Worm (Caenorhabditis elegans) whole organism, L4 larva: Measurements from ENCODE around the gene K08F9.4.
A peak's percentile ranks its signal among the peaks of the same experiment; 100 is the strongest.

Experiments
- F10B5.3 ChIP-seq: sonication (generic microtip); optimal IDR thresholded peaks from 2 replicates; lab custom pipeline; 2016; ENCODE audit warnings: mild to moderate bottlenecking, missing genetic modification characterization, missing compliant biosample characterization
- F26F4.8 ChIP-seq: fragments of 200-800 bp; sonication (Bioruptor generic); conservative IDR thresholded peaks from 2 replicates; pipeline ENCODE4 v1.3.6; 2022; ENCODE audit warnings: missing genetic modification characterization, missing compliant biosample characterization
- F37D6.2 ChIP-seq: sonication (generic microtip); optimal IDR thresholded peaks from 2 replicates; lab custom pipeline; 2016; ENCODE audit warnings: mild to moderate bottlenecking, missing genetic modification characterization, missing compliant biosample characterization
- T26A8.4 ChIP-seq: fragments of 200-800 bp; sonication (Bioruptor generic); IDR thresholded peaks from 2 replicates; pipeline ENCODE4 v1.3.6; 2022; ENCODE audit warnings: missing genetic modification characterization, missing compliant biosample characterization
- Y48G9A.11 ChIP-seq: fragments of 200-800 bp; sonication (Bioruptor generic); IDR thresholded peaks from 2 replicates; pipeline ENCODE4 v1.3.6; 2022; ENCODE audit warnings: missing genetic modification reagents, missing genetic modification characterization, missing compliant biosample characterization
- Y5F2A.4 ChIP-seq: fragments of 200-800 bp; sonication (Bioruptor generic); optimal IDR thresholded peaks from 2 replicates; lab custom pipeline; 2018; ENCODE audit warnings: mild to moderate bottlenecking, missing genetic modification characterization, missing compliant biosample characterization
- ZK337.2 ChIP-seq: fragments of 200-800 bp; sonication (Bioruptor generic); IDR thresholded peaks from 2 replicates; pipeline ENCODE4 v1.3.6; 2022; ENCODE audit warnings: missing genetic modification reagents, missing genetic modification characterization, missing compliant biosample characterization
- aha-1 ChIP-seq: fragments of 150-350 bp; peaks from one replicate; lab custom pipeline; 2014; ENCODE audit warnings: missing biosample characterization, missing genetic modification characterization
- arid-1 ChIP-seq: fragments of 200-800 bp; sonication (Bioruptor generic); conservative IDR thresholded peaks from 2 replicates; pipeline ENCODE4 v1.3.6; 2022; ENCODE audit warnings: missing genetic modification reagents, missing genetic modification characterization, missing compliant biosample characterization
- attf-4 ChIP-seq: sonication (generic microtip); optimal IDR thresholded peaks from 3 replicates; lab custom pipeline; 2017; ENCODE audit warnings: missing biosample characterization, missing genetic modification characterization
- ceh-28 ChIP-seq: fragments of 150-350 bp; optimal IDR thresholded peaks from 2 replicates; lab custom pipeline; 2014; ENCODE audit warnings: missing biosample characterization, missing genetic modification reagents, missing genetic modification characterization
- ceh-62 ChIP-seq: sonication (generic microtip); optimal IDR thresholded peaks from 2 replicates; lab custom pipeline; 2017; ENCODE audit warnings: missing biosample characterization, missing genetic modification characterization
- ceh-82 ChIP-seq: sonication (generic microtip); optimal IDR thresholded peaks from 2 replicates; lab custom pipeline; 2017; ENCODE audit warnings: missing biosample characterization, missing genetic modification characterization
- cey-2 ChIP-seq: sonication (generic microtip); optimal IDR thresholded peaks from 3 replicates; lab custom pipeline; 2017; ENCODE audit warnings: missing genetic modification characterization, mild to moderate bottlenecking, missing compliant biosample characterization, antibody characterized with exemption, borderline replicate concordance; ENCODE audit not compliant: insufficient read depth
- daf-12 ChIP-seq: fragments of 150-350 bp; optimal IDR thresholded peaks from 2 replicates; lab custom pipeline; 2014; ENCODE audit warnings: missing biosample characterization, missing genetic modification reagents, missing genetic modification characterization
- daf-16 ChIP-seq, 3 experiments: sonication (generic microtip); optimal IDR thresholded peaks; 2 replicates each; lab custom pipeline; 2016 to 2017; ENCODE audit warnings: missing genetic modification characterization in 3 of 3, missing genetic modification reagents in 3 of 3, mild to moderate bottlenecking in 2 of 3, missing compliant biosample characterization in 2 of 3, missing biosample characterization in 1 of 3, moderate library complexity in 1 of 3
- daf-8 ChIP-seq: fragments of 200-800 bp; sonication (Bioruptor generic); IDR thresholded peaks from 2 replicates; pipeline ENCODE4 v1.3.6; 2022; ENCODE audit warnings: missing genetic modification characterization, missing compliant biosample characterization
- duxl-1 ChIP-seq: sonication (generic microtip); optimal IDR thresholded peaks from 2 replicates; lab custom pipeline; 2016; ENCODE audit warnings: mild to moderate bottlenecking, missing genetic modification characterization, moderate library complexity, missing compliant biosample characterization; ENCODE audit not compliant: poor library complexity
- dve-1 ChIP-seq: sonication (generic microtip); optimal IDR thresholded peaks from 2 replicates; lab custom pipeline; 2017; ENCODE audit warnings: antibody characterized with exemption, mild to moderate bottlenecking, missing genetic modification characterization, missing compliant biosample characterization; ENCODE audit not compliant: insufficient read depth
- fkh-10 ChIP-seq: fragments of 150-350 bp; optimal IDR thresholded peaks from 2 replicates; lab custom pipeline; 2014; ENCODE audit warnings: missing biosample characterization, missing genetic modification reagents, missing genetic modification characterization
- gei-8 ChIP-seq: fragments of 200-800 bp; sonication (Bioruptor generic); optimal IDR thresholded peaks from 2 replicates; lab custom pipeline; 2018; ENCODE audit warnings: mild to moderate bottlenecking, missing genetic modification characterization, missing compliant biosample characterization
- hlh-11 ChIP-seq: fragments of 200-800 bp; sonication (Bioruptor generic); optimal IDR thresholded peaks from 2 replicates; lab custom pipeline; 2018; ENCODE audit warnings: mild to moderate bottlenecking, missing genetic modification characterization, missing compliant biosample characterization
- hlh-30 ChIP-seq: sonication (generic microtip); optimal IDR thresholded peaks from 2 replicates; lab custom pipeline; 2017; ENCODE audit warnings: antibody characterized with exemption, mild to moderate bottlenecking, missing genetic modification characterization, missing compliant biosample characterization; ENCODE audit not compliant: insufficient read depth
- jun-1 ChIP-seq: fragments of 150-350 bp; optimal IDR thresholded peaks from 2 replicates; lab custom pipeline; 2014; ENCODE audit warnings: missing biosample characterization, missing genetic modification reagents, missing genetic modification characterization
- lin-13 ChIP-seq: fragments of 150-350 bp; optimal IDR thresholded peaks from 2 replicates; lab custom pipeline; 2014; ENCODE audit warnings: missing biosample characterization, missing genetic modification reagents, missing genetic modification characterization
- lin-38 ChIP-seq: fragments of 200-800 bp; sonication (Bioruptor generic); IDR thresholded peaks from 2 replicates; pipeline ENCODE4 v1.3.6; 2022; ENCODE audit warnings: missing genetic modification reagents, missing genetic modification characterization, missing compliant biosample characterization
- lin-39 ChIP-seq: fragments of 150-350 bp; optimal IDR thresholded peaks from 2 replicates; lab custom pipeline; 2014; ENCODE audit warnings: missing biosample characterization, missing genetic modification reagents, missing genetic modification characterization
- lir-3 ChIP-seq: sonication (generic microtip); optimal IDR thresholded peaks from 2 replicates; lab custom pipeline; 2016; ENCODE audit warnings: mild to moderate bottlenecking, missing genetic modification characterization, missing compliant biosample characterization
- madf-9 ChIP-seq: fragments of 200-800 bp; sonication (Bioruptor generic); conservative IDR thresholded peaks from 2 replicates; pipeline ENCODE4 v1.3.6; 2022; ENCODE audit warnings: missing genetic modification reagents, missing genetic modification characterization, missing compliant biosample characterization
- mdl-1 ChIP-seq, 2 experiments: fragments of 150-350 bp in 1 of 2; sonication (generic microtip) in 1 of 2; optimal IDR thresholded peaks; 2 replicates each; lab custom pipeline; 2014 to 2017; ENCODE audit warnings: missing biosample characterization in 2 of 2, missing genetic modification characterization in 2 of 2
- mdt-29 ChIP-seq: fragments of 200-800 bp; sonication (Bioruptor generic); IDR thresholded peaks from 2 replicates; pipeline ENCODE4 v1.3.6; 2022; ENCODE audit warnings: missing genetic modification reagents, missing genetic modification characterization, missing compliant biosample characterization
- mxl-3 ChIP-seq: fragments of 200-800 bp; sonication (Bioruptor generic); optimal IDR thresholded peaks from 2 replicates; lab custom pipeline; 2018; ENCODE audit warnings: mild to moderate bottlenecking, missing genetic modification characterization, missing compliant biosample characterization
- nhr-10 ChIP-seq: fragments of 150-350 bp; optimal IDR thresholded peaks from 2 replicates; lab custom pipeline; 2014; ENCODE audit warnings: missing biosample characterization, missing genetic modification characterization
- nhr-102 ChIP-seq: sonication (generic microtip); optimal IDR thresholded peaks from 2 replicates; lab custom pipeline; 2016; ENCODE audit warnings: mild to moderate bottlenecking, missing genetic modification characterization, moderate library complexity, missing compliant biosample characterization
- nhr-111 ChIP-seq: fragments of 200-800 bp; sonication (Bioruptor generic); optimal IDR thresholded peaks from 2 replicates; lab custom pipeline; 2018; ENCODE audit warnings: mild to moderate bottlenecking, missing genetic modification characterization, missing compliant biosample characterization
- nhr-237 ChIP-seq: sonication (generic microtip); optimal IDR thresholded peaks from 2 replicates; lab custom pipeline; 2017; ENCODE audit warnings: missing biosample characterization, missing genetic modification characterization
- nhr-28 ChIP-seq: fragments of 150-350 bp; optimal IDR thresholded peaks from 2 replicates; lab custom pipeline; 2014; ENCODE audit warnings: missing biosample characterization, missing genetic modification characterization
- nhr-41 ChIP-seq: fragments of 200-800 bp; sonication (Bioruptor generic); IDR thresholded peaks from 2 replicates; pipeline ENCODE4 v1.3.6; 2022; ENCODE audit warnings: missing genetic modification reagents, missing genetic modification characterization, missing compliant biosample characterization
- nhr-48 ChIP-seq: sonication (generic microtip); optimal IDR thresholded peaks from 2 replicates; lab custom pipeline; 2016; ENCODE audit warnings: mild to moderate bottlenecking, missing genetic modification characterization, missing compliant biosample characterization
- php-3 ChIP-seq: fragments of 200-800 bp; sonication (Bioruptor generic); IDR thresholded peaks from 2 replicates; pipeline ENCODE4 v1.3.6; 2022; ENCODE audit warnings: missing genetic modification reagents, missing genetic modification characterization, missing compliant biosample characterization
- saeg-2 ChIP-seq: fragments of 200-800 bp; sonication (Bioruptor generic); IDR thresholded peaks from 2 replicates; pipeline ENCODE4 v1.3.6; 2022; ENCODE audit warnings: missing genetic modification reagents, missing genetic modification characterization, missing compliant biosample characterization
- sdz-12 ChIP-seq: fragments of 200-800 bp; sonication (Bioruptor generic); optimal IDR thresholded peaks from 2 replicates; lab custom pipeline; 2018; ENCODE audit warnings: mild to moderate bottlenecking, missing genetic modification characterization, missing compliant biosample characterization
- set-16 ChIP-seq: fragments of 200-800 bp; sonication (Bioruptor generic); IDR thresholded peaks from 2 replicates; pipeline ENCODE4 v1.3.6; 2022; ENCODE audit warnings: missing genetic modification reagents, missing genetic modification characterization, missing compliant biosample characterization
- snpc-4 ChIP-seq: fragments of 150-350 bp; optimal IDR thresholded peaks from 2 replicates; lab custom pipeline; 2014; ENCODE audit warnings: missing biosample characterization, missing genetic modification characterization
- tag-97 ChIP-seq: fragments of 200-800 bp; sonication (Bioruptor generic); IDR thresholded peaks from 2 replicates; pipeline ENCODE4 v1.3.6; 2022; ENCODE audit warnings: missing genetic modification characterization, missing compliant biosample characterization
- tra-1 ChIP-seq: fragments of 200-800 bp; sonication (Bioruptor generic); IDR thresholded peaks from 2 replicates; pipeline ENCODE4 v1.3.6; 2022; ENCODE audit warnings: missing genetic modification reagents, missing genetic modification characterization, missing compliant biosample characterization
- vab-7 ChIP-seq: fragments of 200-800 bp; sonication (Bioruptor generic); IDR thresholded peaks from 2 replicates; pipeline ENCODE4 v1.3.6; 2022; ENCODE audit warnings: missing genetic modification reagents, missing genetic modification characterization, missing compliant biosample characterization
- zfp-2 ChIP-seq: sonication (generic microtip); optimal IDR thresholded peaks from 2 replicates; lab custom pipeline; 2016; ENCODE audit warnings: mild to moderate bottlenecking, missing genetic modification characterization, missing compliant biosample characterization
- zfp-3 ChIP-seq: fragments of 200-800 bp; sonication (Bioruptor generic); conservative IDR thresholded peaks from 2 replicates; pipeline ENCODE4 v1.3.6; 2022; ENCODE audit warnings: missing genetic modification reagents, missing genetic modification characterization, missing compliant biosample characterization
- zip-11 ChIP-seq: fragments of 200-800 bp; sonication (Bioruptor generic); IDR thresholded peaks from 2 replicates; pipeline ENCODE4 v1.3.6; 2022; ENCODE audit warnings: missing genetic modification characterization, missing compliant biosample characterization

Gene K08F9.4

ce11 chrV:15190903-15191302 is 47.1 kb downstream of the K08F9.4 start, which contains the start of gene Y75B12B.11 (continued):
- peak; percentile 66 for TF ChIP-seq zfp-2 (tag; lab: Kevin White, UChicago)
- peak; percentile 79 for TF ChIP-seq mdt-29 (GFP tag; lab: Robert Waterston, UW)
- peak; percentile 81 for TF ChIP-seq mxl-3 (GFP tag; lab: Kevin White, UChicago)
- TF ChIP-seq lin-39 (tag; lab: Kevin White, UChicago) = no peak
- peak; percentile 93 for TF ChIP-seq dve-1 (tag; lab: Kevin White, UChicago)
- TF ChIP-seq ceh-62 (tag; lab: Kevin White, UChicago) = no peak
- no peak for TF ChIP-seq mdl-1 (tag; optimal IDR thresholded peaks at IDR 0.05; lab: Kevin White, UChicago)
- no peak for TF ChIP-seq snpc-4
- TF ChIP-seq ZK337.2 (GFP tag; lab: Robert Waterston, UW) = peak; percentile 89
- TF ChIP-seq cey-2 (tag; lab: Kevin White, UChicago) = no peak
- TF ChIP-seq nhr-10 = peak; percentile 39
- TF ChIP-seq vab-7 = peak; percentile 98
- peak; percentile 96 for TF ChIP-seq lin-38 (GFP tag; lab: Robert Waterston, UW)
- peak; percentile 76 for TF ChIP-seq hlh-11 (tag; lab: Kevin White, UChicago)
- TF ChIP-seq T26A8.4 = peak; percentile 94
- TF ChIP-seq jun-1 (tag; lab: Kevin White, UChicago) = peak; percentile 57
- peak; percentile 88 for TF ChIP-seq zip-11 (GFP tag; lab: Robert Waterston, UW)
- TF ChIP-seq daf-16 (GFP tag; optimal IDR thresholded peaks at IDR 0.05; lab: Kevin White, UChicago) = peak; percentile 88 to 98
- TF ChIP-seq daf-16 (tag; optimal IDR thresholded peaks at IDR 0.05; lab: Kevin White, UChicago) = peak; percentile 84
- peak; percentile 92 for TF ChIP-seq nhr-41
- peak; percentile 78 for TF ChIP-seq hlh-30 (tag; lab: Kevin White, UChicago)
- no peak for TF ChIP-seq attf-4 (tag; lab: Kevin White, UChicago)
- TF ChIP-seq tra-1 (GFP tag; lab: Robert Waterston, UW) = peak; percentile 95
- peak; percentile 93 for TF ChIP-seq php-3 (GFP tag; lab: Robert Waterston, UW)
- peak; percentile 92 for TF ChIP-seq saeg-2
- TF ChIP-seq F10B5.3 (tag; lab: Kevin White, UChicago) = peak; percentile 85
- peak; percentile 91 for TF ChIP-seq madf-9 (GFP tag; lab: Robert Waterston, UW)
- TF ChIP-seq fkh-10 = no peak
- peak; percentile 91 for TF ChIP-seq Y48G9A.11 (GFP tag; lab: Robert Waterston, UW)
- TF ChIP-seq F37D6.2 (tag; lab: Kevin White, UChicago) = peak; percentile 72
- TF ChIP-seq zfp-3 = peak; percentile 92
- TF ChIP-seq gei-8 = peak; percentile 97
- TF ChIP-seq nhr-102 (tag; lab: Kevin White, UChicago) = peak; percentile 93
- TF ChIP-seq ceh-82 (tag; lab: Kevin White, UChicago) = no peak
- peak; percentile 98 for TF ChIP-seq aha-1 (tag; lab: Kevin White, UChicago)
- TF ChIP-seq nhr-48 = peak; percentile 83
- TF ChIP-seq nhr-28 (tag; lab: Kevin White, UChicago) = peak; percentile 23
- TF ChIP-seq F26F4.8 (GFP tag; lab: Robert Waterston, UW) = peak; percentile 99
- TF ChIP-seq daf-12 = no peak
- TF ChIP-seq ceh-28 (tag; lab: Kevin White, UChicago) = no peak
- peak; percentile 98 for TF ChIP-seq nhr-111
- peak; percentile 85 for TF ChIP-seq set-16
- TF ChIP-seq lin-13 (GFP tag; lab: Kevin White, UChicago) = peak; percentile 93
- TF ChIP-seq sdz-12 (GFP tag; lab: Kevin White, UChicago) = peak; percentile 91
- peak; percentile 94 for TF ChIP-seq Y5F2A.4 (GFP tag; lab: Kevin White, UChicago)
- TF ChIP-seq tag-97 (GFP tag; lab: Robert Waterston, UW) = no peak
- peak; percentile 97 for TF ChIP-seq arid-1 (GFP tag; lab: Robert Waterston, UW)
- TF ChIP-seq lir-3 (tag; lab: Kevin White, UChicago) = peak; percentile 88
- TF ChIP-seq daf-8 (GFP tag; lab: Robert Waterston, UW) = peak; percentile 91
- peak; percentile 84 for TF ChIP-seq duxl-1
- TF ChIP-seq nhr-237 (tag; lab: Kevin White, UChicago) = no peak
